Worm (Caenorhabditis elegans): ENCODE data around the gene F26F4.9.
A peak's percentile ranks its signal among the peaks of the same experiment; 100 is the strongest.

Gene F26F4.9

ce11 chrIII:4924134-4924533 lies 11.8 kb upstream of the F26F4.9 start:
- TF ChIP-seq nhr-12 (tag; optimal IDR thresholded peaks at IDR 0.05) (no peak), unc-55 (GFP tag; optimal IDR thresholded peaks at IDR 0.05) (no peak), ceh-16 (tag; optimal IDR thresholded peaks at IDR 0.05) (no peak), aly-2 (tag; optimal IDR thresholded peaks at IDR 0.05) (no peak), ZK546.5 (tag; optimal IDR thresholded peaks at IDR 0.05) (no peak), dmd-4 (tag; optimal IDR thresholded peaks at IDR 0.05) (no peak), ztf-1 (GFP tag; conservative IDR thresholded peaks at IDR 0.05) (no peak), R02D3.7 (tag; optimal IDR thresholded peaks at IDR 0.05) (no peak), nhr-10 (tag; optimal IDR thresholded peaks at IDR 0.05) (no peak)

- TF ChIP-seq F13H6.1 (tag; optimal IDR thresholded peaks at IDR 0.05) = peak; percentile 1
- TF ChIP-seq nhr-25 (tag; optimal IDR thresholded peaks at IDR 0.05) = peak; percentile 20
- TF ChIP-seq lin-11 (tag; optimal IDR thresholded peaks at IDR 0.05) = peak; percentile 57
- TF ChIP-seq lsy-2 (tag; optimal IDR thresholded peaks at IDR 0.05) = peak in 1 of 2 experiments; percentile 46
- TF ChIP-seq gmeb-1 (tag; optimal IDR thresholded peaks at IDR 0.05) = peak; percentile 23
- TF ChIP-seq sma-3 (GFP tag; optimal IDR thresholded peaks at IDR 0.05) = peak; percentile 69
Observed at ce11 chrIII:4922020-4922419, 9.7 kb upstream of the F26F4.9 start, which contains the start of gene mmab-1. TSS of gene mmab-1 (minus strand) at chrIII:4922114.

ce11 chrIII:4920221-4920620 lies 7.9 kb upstream of the F26F4.9 start, which contains the start of gene ula-1:
TSS of gene ula-1 (minus strand) at chrIII:4920321.
- TF ChIP-seq sma-3 (GFP tag; optimal IDR thresholded peaks at IDR 0.05) (no peak), C34F6.9 (tag; optimal IDR thresholded peaks at IDR 0.05) (no peak), snpc-4 (tag; optimal IDR thresholded peaks at IDR 0.05) (no peak), nhr-6 (tag; optimal IDR thresholded peaks at IDR 0.05) (no peak), nhr-23 (tag; optimal IDR thresholded peaks at IDR 0.05) (no peak), ZK546.5 (tag; optimal IDR thresholded peaks at IDR 0.05) (no peak)

- TF ChIP-seq F13H6.1 (tag; optimal IDR thresholded peaks at IDR 0.05) (no peak), fos-1 (tag; optimal IDR thresholded peaks at IDR 0.05) (no peak), lin-39 (tag; optimal IDR thresholded peaks at IDR 0.05) (no peak), mab-5 (tag; optimal IDR thresholded peaks at IDR 0.05) (no peak), ztf-1 (GFP tag; conservative IDR thresholded peaks at IDR 0.05) (no peak), C34F6.9 (tag; optimal IDR thresholded peaks at IDR 0.05) (no peak), crh-2 (tag; optimal IDR thresholded peaks at IDR 0.05) (no peak), elt-1 (tag; optimal IDR thresholded peaks at IDR 0.05) (no peak), nhr-10 (tag; optimal IDR thresholded peaks at IDR 0.05) (no peak), ceh-82 (tag; optimal IDR thresholded peaks at IDR 0.05) (no peak), unc-55 (GFP tag; optimal IDR thresholded peaks at IDR 0.05) (no peak)
Observed at ce11 chrIII:4918906-4919305, 6.6 kb upstream of the F26F4.9 start.

ce11 chrIII:4917960-4918712 lies 5.8 kb upstream of the F26F4.9 start, which contains the start of gene rpb-8:
TSS of gene rpb-8 (minus strand) at chrIII:4918008.
- TF ChIP-seq alr-1 (tag; optimal IDR thresholded peaks at IDR 0.05) (no peak), lsy-2 (tag; optimal IDR thresholded peaks at IDR 0.05) (peak; percentile 14 to 75), gmeb-1 (tag; optimal IDR thresholded peaks at IDR 0.05) (peak; percentile 89), lin-13 (GFP tag; optimal IDR thresholded peaks at IDR 0.05) (peak; percentile 46), fos-1 (tag; optimal IDR thresholded peaks at IDR 0.05) (peak; percentile 29), nhr-25 (tag; optimal IDR thresholded peaks at IDR 0.05) (peak; percentile 16), nhr-129 (tag; optimal IDR thresholded peaks at IDR 0.05) (peak; percentile 55), nhr-10 (tag; optimal IDR thresholded peaks at IDR 0.05) (no peak), mbf-1 (tag; optimal IDR thresholded peaks at IDR 0.05) (no peak), snpc-4 (tag; optimal IDR thresholded peaks at IDR 0.05) (peak; percentile 13), unc-55 (GFP tag; optimal IDR thresholded peaks at IDR 0.05) (peak; percentile 90), C34F6.9 (tag; optimal IDR thresholded peaks at IDR 0.05) (peak; percentile 64), sma-9 (GFP tag; optimal IDR thresholded peaks at IDR 0.05) (peak; percentile 13), sma-9 (tag; optimal IDR thresholded peaks at IDR 0.05) (no peak), F13H6.1 (tag; optimal IDR thresholded peaks at IDR 0.05) (peak; percentile 29), lin-11 (tag; optimal IDR thresholded peaks at IDR 0.05) (peak; percentile 1), elt-1 (tag; optimal IDR thresholded peaks at IDR 0.05) (no peak), lin-39 (tag; optimal IDR thresholded peaks at IDR 0.05) (no peak), nhr-21 (tag; optimal IDR thresholded peaks at IDR 0.05) (peak; percentile 3), blmp-1 (tag; optimal IDR thresholded peaks at IDR 0.05; ENCODE audit: insufficient read depth) (peak; percentile 18), ama-1 (optimal IDR thresholded peaks at IDR 0.05) (peak; percentile 44), nhr-12 (tag; optimal IDR thresholded peaks at IDR 0.05) (no peak), sma-3 (GFP tag; optimal IDR thresholded peaks at IDR 0.05) (peak; percentile 18), crh-2 (tag; optimal IDR thresholded peaks at IDR 0.05) (peak; percentile 45)
